Worm (Caenorhabditis elegans): ENCODE data around the gene cnc-3.

ce11 chrV:1450160-1450559 is 2.4 kb downstream of the cnc-3 start, which contains the start of gene cnc-2:
- no peak for TF ChIP-seq nfya-2 (GFP tag; IDR thresholded peaks at IDR 0.05)
- no peak for TF ChIP-seq nfya-1 (tag; optimal IDR thresholded peaks at IDR 0.05; ENCODE audit: borderline replicate concordance, insufficient read depth)
- TF ChIP-seq sea-2 (GFP tag; IDR thresholded peaks at IDR 0.05) = no peak
- TF ChIP-seq ztf-26 (tag; optimal IDR thresholded peaks at IDR 0.05) = no peak
- no peak for TF ChIP-seq dpl-1 (GFP tag; optimal IDR thresholded peaks at IDR 0.05)
- TF ChIP-seq ccch-3 (GFP tag; optimal IDR thresholded peaks at IDR 0.05) = no peak
- TF ChIP-seq F39B2.1 (GFP tag; IDR thresholded peaks at IDR 0.05) = no peak
